Worm (Caenorhabditis elegans) whole organism, mixed stage, embryonic: Measurements from ENCODE around the gene Y69A2AR.1.

Experiments
- bed-3 ChIP-seq: fragments of 200-800 bp; sonication (Bioruptor generic); optimal IDR thresholded peaks from 3 replicates; lab custom pipeline; 2018; ENCODE audit warnings: mild to moderate bottlenecking, missing genetic modification characterization, moderate library complexity, missing compliant biosample characterization
- blmp-1 ChIP-seq: fragments of 150-350 bp; optimal IDR thresholded peaks from 2 replicates; lab custom pipeline; 2014; ENCODE audit warnings: missing biosample characterization, missing genetic modification characterization
- ceh-39 ChIP-seq: fragments of 150-350 bp; optimal IDR thresholded peaks from 2 replicates; lab custom pipeline; 2014; ENCODE audit warnings: missing biosample characterization, missing genetic modification characterization
- elt-3 ChIP-seq: fragments of 150-350 bp; optimal IDR thresholded peaks from 2 replicates; lab custom pipeline; 2014; ENCODE audit warnings: missing biosample characterization, missing genetic modification characterization
- ham-2 ChIP-seq: fragments of 200-800 bp; sonication (Bioruptor generic); optimal IDR thresholded peaks from 2 replicates; lab custom pipeline; 2018; ENCODE audit warnings: mild to moderate bottlenecking, missing genetic modification characterization, missing compliant biosample characterization
- nhr-2 ChIP-seq: fragments of 150-350 bp; optimal IDR thresholded peaks from 2 replicates; lab custom pipeline; 2014; ENCODE audit warnings: missing biosample characterization, missing genetic modification characterization
- snpc-4 ChIP-seq: fragments of 150-350 bp; optimal IDR thresholded peaks from 2 replicates; lab custom pipeline; 2014; ENCODE audit warnings: missing biosample characterization, missing genetic modification characterization
- unc-39 ChIP-seq: fragments of 150-350 bp; optimal IDR thresholded peaks from 2 replicates; lab custom pipeline; 2014; ENCODE audit warnings: missing biosample characterization, missing genetic modification characterization
- unc-62 ChIP-seq: fragments of 150-350 bp; optimal IDR thresholded peaks from 2 replicates; lab custom pipeline; 2014; ENCODE audit warnings: missing biosample characterization, missing genetic modification reagents, missing genetic modification characterization
- ztf-11 ChIP-seq: fragments of 150-350 bp; optimal IDR thresholded peaks from 2 replicates; lab custom pipeline; 2014; ENCODE audit warnings: missing biosample characterization, missing genetic modification characterization

DNA sequence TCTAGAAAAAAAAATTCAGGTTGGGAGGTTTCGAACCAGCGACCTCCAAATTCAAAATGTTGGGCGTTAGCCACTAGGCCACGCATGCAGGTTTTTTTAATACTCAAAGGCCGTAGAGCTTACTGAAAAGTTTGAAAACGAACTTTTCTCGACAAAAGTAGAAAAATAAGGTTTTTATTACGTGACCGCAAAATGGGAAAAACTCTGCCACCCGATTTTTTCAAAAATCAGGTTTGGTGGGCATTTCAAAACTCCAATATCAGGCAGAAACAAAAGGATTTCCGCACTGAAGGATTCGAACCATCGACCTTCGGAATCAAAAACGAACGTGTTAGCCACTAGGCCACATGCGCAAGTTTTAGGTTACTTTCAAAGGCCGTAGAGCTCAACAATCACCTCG lies 8.1 kb upstream of the Y69A2AR.1 start:
- no peak for TF ChIP-seq ceh-39 (tag; lab: Kevin White, UChicago)
- no peak for TF ChIP-seq ztf-11 (tag; lab: Kevin White, UChicago)
- TF ChIP-seq elt-3 = no peak
- TF ChIP-seq unc-39 = no peak
- TF ChIP-seq blmp-1 (tag; lab: Kevin White, UChicago) = no peak
- no peak for TF ChIP-seq bed-3 (GFP tag; lab: Kevin White, UChicago)
- no peak for TF ChIP-seq snpc-4 (tag; lab: Kevin White, UChicago)
- no peak for TF ChIP-seq ham-2 (GFP tag; lab: Kevin White, UChicago)
- no peak for TF ChIP-seq unc-62
- TF ChIP-seq nhr-2 (tag; lab: Kevin White, UChicago) = no peak
